Worm (Caenorhabditis elegans) whole organism, L3 larva: ENCODE measurements around the gene R12B2.13.

Experiments used
- R02D3.7 ChIP-seq: fragments of 150-350 bp; optimal IDR thresholded peaks from 2 replicates; lab custom pipeline; 2014; ENCODE audit warnings: missing biosample characterization, missing genetic modification characterization
- ZK546.5 ChIP-seq: sonication (generic microtip); optimal IDR thresholded peaks from 2 replicates; lab custom pipeline; 2017; ENCODE audit warnings: missing biosample characterization, missing genetic modification characterization
- aly-2 ChIP-seq: fragments of 150-350 bp; optimal IDR thresholded peaks from 2 replicates; lab custom pipeline; 2014; ENCODE audit warnings: missing biosample characterization, missing genetic modification characterization
- ama-1 ChIP-seq: fragments of 150-350 bp; optimal IDR thresholded peaks from 2 replicates; lab custom pipeline; 2018
- ceh-28 ChIP-seq: fragments of 150-350 bp; optimal IDR thresholded peaks from 2 replicates; lab custom pipeline; 2014; ENCODE audit warnings: missing biosample characterization, missing genetic modification reagents, missing genetic modification characterization
- ceh-9 ChIP-seq: sonication (generic microtip); optimal IDR thresholded peaks from 2 replicates; lab custom pipeline; 2018; ENCODE audit warnings: missing biosample characterization, missing genetic modification characterization
- egl-27 ChIP-seq: sonication (generic microtip); optimal IDR thresholded peaks from 4 replicates; lab custom pipeline; 2017; ENCODE audit warnings: missing biosample characterization, missing genetic modification reagents, missing genetic modification characterization
- elt-1 ChIP-seq: fragments of 150-350 bp; optimal IDR thresholded peaks from 2 replicates; lab custom pipeline; 2014; ENCODE audit warnings: missing biosample characterization, missing genetic modification characterization
- elt-2 ChIP-seq: sonication (generic microtip); optimal IDR thresholded peaks from 2 replicates; lab custom pipeline; 2016; ENCODE audit warnings: missing genetic modification reagents, mild to moderate bottlenecking, missing genetic modification characterization, missing compliant biosample characterization
- elt-3 ChIP-seq, 3 experiments: fragments of 150-350 bp in 1 of 3; sonication (generic microtip) in 2 of 3; optimal IDR thresholded peaks; 2 replicates in 2 of 3; 4 replicates in 1 of 3; lab custom pipeline; 2014 to 2017; ENCODE audit warnings: missing biosample characterization in 3 of 3, missing genetic modification characterization in 3 of 3
- eor-1 ChIP-seq, 2 experiments: fragments of 150-350 bp; optimal IDR thresholded peaks; 2 replicates each; lab custom pipeline; 2014 to 2018; ENCODE audit warnings: missing biosample characterization in 2 of 2, missing genetic modification characterization in 2 of 2
- fkh-2 ChIP-seq: fragments of 150-350 bp; optimal IDR thresholded peaks from 2 replicates; lab custom pipeline; 2014; ENCODE audit warnings: missing biosample characterization, missing genetic modification reagents, missing genetic modification characterization
- hmg-11 ChIP-seq: sonication (generic microtip); optimal IDR thresholded peaks from 2 replicates; lab custom pipeline; 2016; ENCODE audit warnings: missing genetic modification characterization, missing compliant biosample characterization
- lin-15B ChIP-seq: fragments of 150-350 bp; optimal IDR thresholded peaks from 2 replicates; lab custom pipeline; 2014; ENCODE audit warnings: missing biosample characterization, missing genetic modification characterization
- lsy-12 ChIP-seq: sonication (generic microtip); optimal IDR thresholded peaks from 2 replicates; lab custom pipeline; 2016; ENCODE audit warnings: mild to moderate bottlenecking, missing genetic modification characterization, missing compliant biosample characterization
- mdl-1 ChIP-seq: fragments of 150-350 bp; optimal IDR thresholded peaks from 2 replicates; lab custom pipeline; 2014; ENCODE audit warnings: missing biosample characterization, missing genetic modification characterization
- nfya-1 ChIP-seq: sonication (generic microtip); optimal IDR thresholded peaks from 2 replicates; lab custom pipeline; 2017; ENCODE audit warnings: missing genetic modification characterization, mild to moderate bottlenecking, missing compliant biosample characterization, antibody characterized with exemption, moderate library complexity; ENCODE audit not compliant: insufficient read depth
- nhr-11 ChIP-seq: fragments of 150-350 bp; optimal IDR thresholded peaks from 2 replicates; lab custom pipeline; 2014; ENCODE audit warnings: missing biosample characterization, missing genetic modification characterization
- nhr-23 ChIP-seq: fragments of 150-350 bp; optimal IDR thresholded peaks from 2 replicates; lab custom pipeline; 2014; ENCODE audit warnings: missing biosample characterization, missing genetic modification reagents, missing genetic modification characterization
- nhr-237 ChIP-seq: fragments of 150-350 bp; optimal IDR thresholded peaks from 2 replicates; lab custom pipeline; 2014; ENCODE audit warnings: missing biosample characterization, missing genetic modification characterization
- nhr-25 ChIP-seq: sonication (generic microtip); optimal IDR thresholded peaks from 2 replicates; lab custom pipeline; 2017; ENCODE audit warnings: missing biosample characterization, missing genetic modification characterization
- nhr-28 ChIP-seq: fragments of 150-350 bp; optimal IDR thresholded peaks from 2 replicates; lab custom pipeline; 2014; ENCODE audit warnings: missing biosample characterization, missing genetic modification characterization
- nhr-43 ChIP-seq: sonication (generic microtip); optimal IDR thresholded peaks from 2 replicates; lab custom pipeline; 2016; ENCODE audit warnings: mild to moderate bottlenecking, missing genetic modification characterization, missing compliant biosample characterization; ENCODE audit not compliant: poor library complexity, severe bottlenecking
- nhr-67 ChIP-seq: fragments of 150-350 bp; optimal IDR thresholded peaks from 2 replicates; lab custom pipeline; 2014; ENCODE audit warnings: missing biosample characterization, missing genetic modification characterization
- nhr-76 ChIP-seq: fragments of 150-350 bp; sonication (generic microtip); optimal IDR thresholded peaks from 5 replicates; lab custom pipeline; 2014; ENCODE audit warnings: missing biosample characterization, missing genetic modification characterization
- nhr-77 ChIP-seq: fragments of 150-350 bp; optimal IDR thresholded peaks from 2 replicates; lab custom pipeline; 2014; ENCODE audit warnings: missing biosample characterization, missing genetic modification characterization
- pha-4 ChIP-seq: fragments of 150-350 bp; optimal IDR thresholded peaks from 2 replicates; lab custom pipeline; 2014; ENCODE audit warnings: missing biosample characterization, missing genetic modification reagents, missing genetic modification characterization
- pqm-1 ChIP-seq: fragments of 150-350 bp; optimal IDR thresholded peaks from 2 replicates; lab custom pipeline; 2017; ENCODE audit warnings: missing biosample characterization, missing genetic modification characterization, inconsistent platforms
- sea-2 ChIP-seq: fragments of 150-350 bp; sonication (generic microtip); optimal IDR thresholded peaks from 4 replicates; lab custom pipeline; 2014; ENCODE audit warnings: missing biosample characterization, missing genetic modification reagents, missing genetic modification characterization
- skn-1 ChIP-seq: fragments of 150-350 bp; optimal IDR thresholded peaks from 2 replicates; lab custom pipeline; 2014; ENCODE audit warnings: missing biosample characterization, missing genetic modification characterization
- snpc-4 ChIP-seq: fragments of 150-350 bp; optimal IDR thresholded peaks from 2 replicates; lab custom pipeline; 2014; ENCODE audit warnings: missing biosample characterization, missing genetic modification characterization
- unc-62 ChIP-seq: fragments of 150-350 bp; sonication (generic microtip); optimal IDR thresholded peaks from 4 replicates; lab custom pipeline; 2014; ENCODE audit warnings: missing biosample characterization, missing genetic modification reagents, missing genetic modification characterization
- zag-1 ChIP-seq: fragments of 150-350 bp; optimal IDR thresholded peaks from 2 replicates; lab custom pipeline; 2014; ENCODE audit warnings: missing biosample characterization, missing genetic modification characterization
- ztf-11 ChIP-seq: fragments of 150-350 bp; optimal IDR thresholded peaks from 2 replicates; lab custom pipeline; 2014; ENCODE audit warnings: missing biosample characterization, missing genetic modification characterization

R12B2.13 gene

DNA sequence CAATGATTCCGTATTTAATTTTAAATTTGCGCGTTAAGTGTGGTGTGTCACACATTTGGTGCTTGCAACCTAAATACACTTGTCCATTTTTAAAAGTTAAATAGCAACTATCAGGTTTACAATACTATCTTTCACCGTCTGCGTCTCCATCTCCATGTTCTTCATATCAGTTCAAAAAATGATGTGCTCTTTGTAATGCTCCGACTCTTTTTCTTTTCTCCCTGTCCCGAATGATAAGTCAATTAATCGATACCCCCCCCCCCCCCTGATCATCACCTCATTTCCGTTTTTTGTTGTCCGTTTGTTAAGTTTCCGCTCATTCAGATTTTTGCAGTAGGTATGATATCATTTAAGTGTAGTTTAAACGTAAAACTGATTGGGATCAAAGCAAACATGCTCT is 19.2 kb downstream of the R12B2.13 start:
- TF ChIP-seq pqm-1 (tag; lab: Kevin White, UChicago) (peak; percentile 59), pha-4 (tag; lab: Kevin White, UChicago) (peak; percentile 43), elt-2 (tag; lab: Kevin White, UChicago) (peak; percentile 74), unc-62 (GFP tag; lab: Kevin White, UChicago) (no peak), zag-1 (tag; lab: Kevin White, UChicago) (no peak)

DNA sequence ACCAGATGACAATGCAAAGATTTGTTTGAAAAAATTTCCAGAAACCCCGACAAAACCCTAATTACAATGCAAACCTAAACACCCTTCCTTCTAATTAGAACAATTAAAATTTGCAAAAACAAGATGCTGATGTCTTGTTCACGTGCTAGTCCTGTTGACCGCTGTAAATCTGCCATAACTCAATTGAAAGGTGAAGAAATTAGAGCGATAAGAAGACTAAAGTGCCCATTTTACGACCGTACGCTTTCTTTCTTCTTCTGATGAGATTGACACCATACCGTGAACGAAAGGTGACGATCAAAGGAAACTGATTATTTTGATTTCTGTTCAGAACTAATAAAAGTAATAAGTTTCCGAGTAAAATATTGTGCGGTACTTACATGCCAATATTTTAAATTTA is 19.8 kb downstream of the R12B2.13 start:
- TF ChIP-seq sea-2 (GFP tag; lab: Kevin White, UChicago) = no peak
- no peak for TF ChIP-seq fkh-2 (tag; lab: Kevin White, UChicago)
- no peak for TF ChIP-seq lin-15B
- no peak for TF ChIP-seq skn-1 (tag; lab: Kevin White, UChicago)

ce11 chrIII:5812672-5813071 is 20.6 kb downstream of the R12B2.13 start:
- TF ChIP-seq nhr-43 = peak; percentile 41
- TF ChIP-seq nhr-23 (tag; lab: Kevin White, UChicago) = peak; percentile 69
- no peak for TF ChIP-seq eor-1 (tag; optimal IDR thresholded peaks at IDR 0.05; lab: Kevin White, UChicago)
- TF ChIP-seq nfya-1 (tag; lab: Kevin White, UChicago) = peak; percentile 73
- TF ChIP-seq mdl-1 (tag; lab: Kevin White, UChicago) = no peak
- TF ChIP-seq egl-27 (tag; lab: Kevin White, UChicago) = peak; percentile 18
- no peak for TF ChIP-seq nhr-11 (tag; lab: Kevin White, UChicago)
- TF ChIP-seq ceh-9 (tag; lab: Kevin White, UChicago) = no peak
- peak; percentile 58 for TF ChIP-seq nhr-25 (tag; lab: Kevin White, UChicago)
- TF ChIP-seq ztf-11 (tag; lab: Kevin White, UChicago) = no peak
- no peak for TF ChIP-seq lin-15B
- TF ChIP-seq elt-3 (tag; optimal IDR thresholded peaks at IDR 0.05; lab: Kevin White, UChicago) = peak in 2 of 3 experiments; percentile 19 to 82
- TF ChIP-seq lsy-12 (tag; lab: Kevin White, UChicago) = no peak
- no peak for TF ChIP-seq pha-4 (tag; lab: Kevin White, UChicago)
- peak; percentile 18 for TF ChIP-seq unc-62 (GFP tag; lab: Kevin White, UChicago)

DNA sequence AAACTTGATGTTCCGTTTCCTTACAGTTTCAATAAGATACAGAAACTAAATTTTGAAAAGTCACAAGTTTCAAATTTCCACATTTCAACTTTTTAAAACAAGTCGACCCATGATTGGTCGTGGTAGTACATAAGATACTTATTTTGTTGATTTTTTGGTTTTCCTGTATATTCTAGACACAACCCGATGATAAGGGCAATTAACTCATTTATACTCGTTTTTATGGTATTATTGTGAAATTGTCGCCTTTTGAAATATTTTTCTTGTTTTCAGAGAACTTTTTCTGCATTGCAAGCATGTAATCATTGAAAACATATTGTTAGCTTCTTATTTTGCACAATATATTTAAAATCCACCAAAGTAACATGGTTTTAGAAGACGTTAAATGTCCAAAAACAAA is 21.3 kb downstream of the R12B2.13 start:
- no peak for TF ChIP-seq nhr-76 (tag; lab: Kevin White, UChicago)
- no peak for TF ChIP-seq eor-1 (tag; optimal IDR thresholded peaks at IDR 0.05; lab: Kevin White, UChicago)
- no peak for TF ChIP-seq elt-1 (tag; lab: Kevin White, UChicago)
- no peak for TF ChIP-seq nfya-1 (tag; lab: Kevin White, UChicago)
- TF ChIP-seq fkh-2 (tag; lab: Kevin White, UChicago) = no peak
- TF ChIP-seq nhr-28 = no peak
- TF ChIP-seq snpc-4 (tag; lab: Kevin White, UChicago) = no peak
- no peak for TF ChIP-seq nhr-25 (tag; lab: Kevin White, UChicago)
- no peak for TF ChIP-seq nhr-43
- no peak for TF ChIP-seq ama-1 (lab: Kevin White, UChicago)
- TF ChIP-seq aly-2 (tag; lab: Kevin White, UChicago) = no peak
- TF ChIP-seq ceh-28 (tag; lab: Kevin White, UChicago) = no peak
- no peak for TF ChIP-seq nhr-67 (tag; lab: Kevin White, UChicago)
- TF ChIP-seq nhr-77 (tag; lab: Kevin White, UChicago) = no peak
- TF ChIP-seq ZK546.5 (tag; lab: Kevin White, UChicago) = no peak
- TF ChIP-seq, all 47 proteins: peak for 0

ce11 chrIII:5810012-5810411 is 23.3 kb downstream of the R12B2.13 start:
- TF ChIP-seq nhr-237 (tag; lab: Kevin White, UChicago) (no peak), pqm-1 (tag; lab: Kevin White, UChicago) (peak; percentile 18), elt-2 (tag; lab: Kevin White, UChicago) (peak; percentile 12), pha-4 (tag; lab: Kevin White, UChicago) (peak; percentile 70)

DNA sequence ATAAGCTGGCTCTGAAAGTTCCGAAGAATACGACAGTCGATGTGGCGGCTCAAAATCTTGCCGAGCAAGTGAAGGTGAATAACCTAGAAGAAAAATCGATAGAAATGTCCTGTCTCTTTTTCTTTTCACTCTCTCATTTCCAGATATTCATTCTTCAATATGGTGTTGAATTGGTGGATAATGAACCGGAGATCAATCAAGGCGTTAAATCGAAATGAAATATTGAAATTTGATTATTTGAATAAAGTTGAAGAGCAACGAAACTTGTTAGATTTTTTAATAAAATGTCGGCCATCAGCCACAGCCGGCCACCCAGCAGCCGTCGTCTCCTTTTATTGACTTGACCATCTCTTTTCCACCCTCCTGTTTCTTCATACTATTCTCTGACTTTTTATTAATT is 26.6 kb downstream of the R12B2.13 start, which contains the start of gene R12B2.2:
Gene R12B2.2, plus strand, starts transcription at position 301 of the 400 bp plus-strand sequence.
- TF ChIP-seq nhr-11 (tag; lab: Kevin White, UChicago) = no peak
- TF ChIP-seq hmg-11 (tag; lab: Kevin White, UChicago) = peak; percentile 6
- no peak for TF ChIP-seq R02D3.7 (tag; lab: Kevin White, UChicago)
- TF ChIP-seq elt-2 (tag; lab: Kevin White, UChicago) = no peak
- no peak for TF ChIP-seq nhr-23 (tag; lab: Kevin White, UChicago)
